Worm (Caenorhabditis elegans): ENCODE measurements around the gene C05B5.5.

DNA sequence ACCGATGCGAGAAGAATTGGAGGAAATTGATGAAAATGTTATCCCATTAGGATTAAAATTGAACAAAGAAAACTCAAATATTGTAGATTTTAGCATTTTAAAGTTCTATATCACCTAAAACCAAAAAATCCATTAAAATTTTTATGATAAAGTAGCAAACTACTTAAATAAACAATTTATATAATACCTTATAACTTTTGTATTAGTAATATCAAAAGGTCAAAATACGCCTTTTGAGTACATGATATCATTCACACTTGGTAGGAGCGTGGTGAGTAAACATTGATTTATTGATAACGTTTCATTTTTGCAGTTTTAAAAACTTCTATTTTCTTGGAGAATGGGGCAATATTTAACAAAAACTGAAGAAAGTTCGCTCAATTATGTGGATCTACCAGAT lies at the start of gene C05B5.5:
- TF ChIP-seq gei-17 (GFP tag; optimal IDR thresholded peaks at IDR 0.05) (no peak), nhr-27 (tag; optimal IDR thresholded peaks at IDR 0.05) (no peak), pha-4 (tag; optimal IDR thresholded peaks at IDR 0.05) (no peak), lir-1 (GFP tag; conservative IDR thresholded peaks at IDR 0.05) (no peak), madf-8 (GFP tag; conservative IDR thresholded peaks at IDR 0.05) (no peak), hrde-1 (tag; optimal IDR thresholded peaks at IDR 0.05; ENCODE audit: borderline replicate concordance) (no peak), snpc-1.3 (tag; optimal IDR thresholded peaks at IDR 0.05; ENCODE audit: insufficient read depth) (no peak), F37B4.10 (GFP tag; IDR thresholded peaks at IDR 0.05) (no peak), unc-62 (GFP tag; optimal IDR thresholded peaks at IDR 0.05) (no peak), tbx-9 (tag; optimal IDR thresholded peaks at IDR 0.05; ENCODE audit: borderline replicate concordance) (no peak)
